Worm (Caenorhabditis elegans): ENCODE data around the gene F07H5.7.

Gene F07H5.7

DNA sequence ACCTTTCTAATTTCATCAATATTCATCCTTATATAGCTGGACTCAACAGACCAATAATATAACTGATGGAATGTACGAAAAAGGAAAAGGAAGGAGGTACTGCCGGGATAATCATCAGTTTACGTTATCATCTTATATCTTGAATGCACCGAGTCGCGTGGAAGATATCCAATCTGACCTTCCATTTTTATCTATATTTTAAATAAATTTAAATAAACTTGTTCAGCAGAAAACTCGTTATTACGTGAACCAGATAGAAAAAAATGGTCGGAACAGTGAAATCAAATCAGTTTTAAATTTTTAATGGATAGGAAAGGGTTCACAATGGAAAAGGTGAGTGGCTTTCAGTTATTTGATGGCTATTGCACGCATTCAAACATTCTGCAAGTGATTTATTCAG, 27.1 kb downstream of the F07H5.7 start, which contains the start of gene pah-1:
pah-1 (minus strand) TSS at position 101 of the 400 bp plus-strand sequence.
- TF ChIP-seq fkh-8 (tag; optimal IDR thresholded peaks at IDR 0.05) (no peak), ama-1 (optimal IDR thresholded peaks at IDR 0.05) (no peak), tlp-1 (tag; optimal IDR thresholded peaks at IDR 0.05) (no peak), sox-4 (tag; optimal IDR thresholded peaks at IDR 0.05) (no peak)

DNA sequence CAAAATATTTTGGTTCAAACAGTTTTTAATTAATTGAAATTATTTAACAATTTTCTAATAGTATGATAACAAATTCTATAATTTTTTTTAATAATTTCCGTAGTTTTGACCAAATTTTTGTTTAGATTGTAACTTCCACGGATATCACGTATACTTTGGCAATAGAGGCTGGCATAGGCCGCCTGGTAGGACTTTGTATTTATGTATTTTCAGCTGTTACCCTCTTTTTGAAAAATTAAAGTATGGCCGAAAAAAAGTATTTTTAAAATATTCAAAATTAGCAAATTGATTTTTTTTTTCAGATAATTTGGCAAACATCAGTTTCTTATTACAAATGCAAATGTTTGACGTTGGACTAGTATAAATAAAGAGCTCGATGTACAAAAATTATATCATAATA, 27.5 kb downstream of the F07H5.7 start, which contains the start of the genes nsph-1.1 and K08F8.15:
nsph-1.1 (plus strand) TSS at position 301 of the 400 bp plus-strand sequence.
K08F8.15 (plus strand) TSS at position 335 of the 400 bp plus-strand sequence.
- TF ChIP-seq nhr-11 (tag; optimal IDR thresholded peaks at IDR 0.05) (no peak), lin-39 (tag; optimal IDR thresholded peaks at IDR 0.05) (no peak), skn-1 (tag; optimal IDR thresholded peaks at IDR 0.05) (no peak), sptf-1 (tag; optimal IDR thresholded peaks at IDR 0.05) (no peak), pax-3 (tag; optimal IDR thresholded peaks at IDR 0.05) (no peak), lin-14 (GFP tag; optimal IDR thresholded peaks at IDR 0.05) (no peak), efl-1 (optimal IDR thresholded peaks at IDR 0.05) (no peak), efl-1 (GFP tag; optimal IDR thresholded peaks at IDR 0.05 in 1 of 2) (no peak), F16B12.6 (tag; optimal IDR thresholded peaks at IDR 0.05) (no peak), mef-2 (tag; optimal IDR thresholded peaks at IDR 0.05) (no peak), tlp-1 (tag; optimal IDR thresholded peaks at IDR 0.05) (no peak), ceh-82 (tag; optimal IDR thresholded peaks at IDR 0.05) (no peak), isw-1 (GFP tag; IDR thresholded peaks at IDR 0.05) (no peak), lsy-2 (tag; optimal IDR thresholded peaks at IDR 0.05) (no peak), ama-1 (optimal IDR thresholded peaks at IDR 0.05) (no peak)

DNA sequence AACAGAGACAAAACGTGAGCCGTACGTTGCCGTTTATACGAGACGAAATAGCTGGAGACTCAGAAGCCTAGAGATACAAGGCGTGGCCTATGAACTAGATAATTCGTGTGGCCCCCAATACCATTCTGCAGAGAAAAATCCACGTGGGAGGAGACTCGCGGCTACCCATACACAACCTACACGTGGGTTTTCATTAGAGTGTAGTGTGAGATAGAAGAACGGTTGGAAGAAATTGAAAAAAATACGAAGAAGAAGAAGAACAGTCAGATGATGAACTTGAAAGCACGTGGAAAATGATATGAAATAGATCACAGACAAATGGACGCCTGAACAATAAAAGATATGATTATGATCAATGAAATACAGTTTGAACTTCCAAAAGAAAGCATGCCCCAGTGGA, 28.8 kb downstream of the F07H5.7 start:
- TF ChIP-seq nhr-90 (tag; optimal IDR thresholded peaks at IDR 0.05; ENCODE audit: poor library complexity): peak; percentile 13
- no peak for TF ChIP-seq lir-3 (tag; optimal IDR thresholded peaks at IDR 0.05; ENCODE audit: poor library complexity)
- no peak for TF ChIP-seq lsy-2 (tag; optimal IDR thresholded peaks at IDR 0.05)
- TF ChIP-seq nhr-77 (tag; optimal IDR thresholded peaks at IDR 0.05): no peak
- TF ChIP-seq jun-1 (tag; optimal IDR thresholded peaks at IDR 0.05): no peak
- no peak for TF ChIP-seq vab-15 (tag; optimal IDR thresholded peaks at IDR 0.05)
- TF ChIP-seq mdl-1 (tag; optimal IDR thresholded peaks at IDR 0.05): peak in 1 of 2 experiments; percentile 76
- no peak for TF ChIP-seq aha-1 (tag; optimal IDR thresholded peaks at IDR 0.05)
- TF ChIP-seq skn-1 (tag; optimal IDR thresholded peaks at IDR 0.05): no peak
- TF ChIP-seq blmp-1 (tag; optimal IDR thresholded peaks at IDR 0.05): peak; percentile 42
- TF ChIP-seq pqm-1 (tag; optimal IDR thresholded peaks at IDR 0.05): no peak
- no peak for TF ChIP-seq ceh-90 (tag; optimal IDR thresholded peaks at IDR 0.05)
- peak; percentile 46 for TF ChIP-seq nhr-71 (tag; optimal IDR thresholded peaks at IDR 0.05)
- TF ChIP-seq elt-2 (tag; optimal IDR thresholded peaks at IDR 0.05): no peak
- no peak for TF ChIP-seq hpl-2 (GFP tag; optimal IDR thresholded peaks at IDR 0.05)
- TF ChIP-seq xbp-1 (tag; optimal IDR thresholded peaks at IDR 0.05): no peak
- no peak for TF ChIP-seq ceh-8 (GFP tag; optimal IDR thresholded peaks at IDR 0.05)
- TF ChIP-seq tlp-1 (tag; optimal IDR thresholded peaks at IDR 0.05): no peak
- TF ChIP-seq nhr-19 (GFP tag; conservative IDR thresholded peaks at IDR 0.05): no peak
- TF ChIP-seq fkh-4 (tag; optimal IDR thresholded peaks at IDR 0.05; ENCODE audit: borderline replicate concordance): no peak
- TF ChIP-seq ztf-4 (tag; optimal IDR thresholded peaks at IDR 0.05): no peak
- TF ChIP-seq ceh-82 (tag; optimal IDR thresholded peaks at IDR 0.05): no peak
- no peak for TF ChIP-seq dpl-1 (GFP tag; optimal IDR thresholded peaks at IDR 0.05)
- no peak for TF ChIP-seq hlh-4 (tag; optimal IDR thresholded peaks at IDR 0.05)
- TF ChIP-seq aly-2 (tag; optimal IDR thresholded peaks at IDR 0.05): no peak
- peak in 2 of 6 experiments; percentile 57 to 60 for TF ChIP-seq elt-3 (tag; optimal IDR thresholded peaks at IDR 0.05)
- no peak for TF ChIP-seq unc-130 (tag; optimal IDR thresholded peaks at IDR 0.05)
- TF ChIP-seq nhr-20 (tag; optimal IDR thresholded peaks at IDR 0.05): peak; percentile 90
- TF ChIP-seq nhr-85 (tag): peak; percentile 90
- TF ChIP-seq pag-3 (tag; optimal IDR thresholded peaks at IDR 0.05; ENCODE audit: borderline replicate concordance, insufficient read depth): no peak
- TF ChIP-seq unc-86 (tag; optimal IDR thresholded peaks at IDR 0.05): no peak
- TF ChIP-seq tbx-2 (tag; optimal IDR thresholded peaks at IDR 0.05): peak; percentile 31
- TF ChIP-seq Y116A8C.19 (tag; optimal IDR thresholded peaks at IDR 0.05; ENCODE audit: borderline replicate concordance): no peak
- TF ChIP-seq nhr-12 (tag; optimal IDR thresholded peaks at IDR 0.05): no peak
- TF ChIP-seq snu-23 (GFP tag; optimal IDR thresholded peaks at IDR 0.05): peak; percentile 29
- no peak for TF ChIP-seq efl-1 (optimal IDR thresholded peaks at IDR 0.05)
- no peak for TF ChIP-seq efl-1 (GFP tag; optimal IDR thresholded peaks at IDR 0.05 in 1 of 2)
- TF ChIP-seq unc-62 (GFP tag; optimal IDR thresholded peaks at IDR 0.05): no peak
- no peak for TF ChIP-seq dsc-1 (tag; optimal IDR thresholded peaks at IDR 0.05)

Data from whole organism, L1 larva.